Fruit fly (Drosophila melanogaster): ENCODE results near the gene CG7071.

CG7071 gene

DNA sequence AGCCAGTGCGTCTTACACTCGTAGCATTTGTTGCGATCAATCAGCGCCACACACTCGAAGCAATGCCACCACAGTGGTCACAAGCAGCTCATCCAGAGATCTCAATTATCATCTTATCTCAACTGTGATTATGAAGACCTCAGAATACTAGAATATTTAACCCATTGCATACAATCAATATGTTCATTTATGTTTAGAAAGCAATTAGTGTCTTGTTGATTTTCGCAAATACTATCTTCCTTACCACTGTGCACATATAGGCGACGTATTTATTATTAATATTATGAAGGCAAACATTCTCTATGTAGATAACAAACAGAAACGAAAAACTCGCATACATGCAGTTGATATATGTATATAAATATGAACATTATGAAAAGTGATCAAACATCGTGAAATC lies 3.6 kb upstream of the CG7071 start:
- TF ChIP-seq noc (tag; optimal IDR thresholded peaks at IDR 0.05): peak; percentile 73

- TF ChIP-seq noc (tag; optimal IDR thresholded peaks at IDR 0.05): no peak
Measured at dm6 chr3R:22365660-22366195, 3.3 kb downstream of the CG7071 start, which contains the start of gene CG5382. Gene CG5382 (minus strand): TSS chr3R:22365983.

- TF ChIP-seq noc (tag; optimal IDR thresholded peaks at IDR 0.05): no peak
Measured at dm6 chr3R:22367126-22368076, 5.0 kb downstream of the CG7071 start, which contains the start of the genes Polr3F and PyK. Gene Polr3F (minus strand): TSS chr3R:22367373. Gene PyK (plus strand): TSS chr3R:22367536.

DNA sequence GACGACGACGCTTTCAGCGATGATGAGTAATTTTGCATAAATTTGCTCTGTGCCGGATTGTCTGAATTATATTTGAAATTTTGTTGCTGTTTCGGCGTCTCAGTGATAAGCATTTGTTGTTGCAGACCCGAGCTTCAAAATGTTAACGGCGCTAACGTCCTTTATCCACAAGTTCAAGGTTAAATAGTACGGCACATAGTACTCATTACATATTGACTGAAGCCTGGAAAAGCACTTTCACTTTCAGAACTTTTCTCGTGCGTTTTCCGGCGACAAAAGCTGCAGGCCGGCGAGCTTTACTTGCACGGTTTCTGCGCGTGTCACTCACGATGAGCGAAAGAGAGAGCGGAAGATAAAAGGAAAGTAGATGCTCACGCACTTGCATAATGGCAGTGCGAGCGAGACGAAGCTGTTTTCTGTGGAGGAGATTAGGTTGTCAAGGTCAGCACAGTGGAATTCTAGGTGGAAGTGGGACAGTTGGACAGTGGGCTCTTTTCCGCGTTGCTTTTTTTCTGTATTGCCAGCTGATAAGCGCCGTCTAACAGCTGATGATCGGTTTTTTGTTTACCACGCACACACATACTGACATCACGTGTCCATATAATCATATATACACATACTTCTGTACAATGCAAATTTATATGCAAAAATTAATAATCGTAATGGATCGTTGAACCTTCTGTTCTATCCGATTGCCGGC lies 5.8 kb downstream of the CG7071 start:
- peak; percentile 19 for TF ChIP-seq noc (tag; optimal IDR thresholded peaks at IDR 0.05)

dm6 chr3R:22368777-22369214 lies 6.4 kb downstream of the CG7071 start:
- no peak for TF ChIP-seq noc (tag; optimal IDR thresholded peaks at IDR 0.05)

- TF ChIP-seq noc (tag; optimal IDR thresholded peaks at IDR 0.05): no peak
Measured at dm6 chr3R:22372535-22372934, 10.1 kb downstream of the CG7071 start, which contains the start of gene CG7069. Gene CG7069 (plus strand): TSS chr3R:22372835.

DNA sequence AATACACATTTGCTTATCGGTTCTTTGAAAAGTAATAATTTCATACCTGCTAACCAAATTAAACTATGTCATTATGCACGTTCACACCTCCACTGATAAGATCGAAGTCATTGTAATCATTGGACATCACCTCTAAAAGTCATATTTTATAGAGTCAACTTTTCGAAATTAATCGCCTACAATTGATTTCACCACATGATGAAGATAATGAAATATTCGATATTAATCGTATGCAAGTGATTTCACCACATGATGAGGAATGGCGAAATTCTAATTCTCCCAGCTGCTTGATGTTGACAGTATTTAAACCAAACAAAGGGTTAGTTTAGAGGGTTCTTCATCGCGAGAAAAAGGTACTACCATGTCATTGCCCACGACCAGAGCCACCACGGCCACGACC lies 13.3 kb downstream of the CG7071 start, which contains the start of gene CG18596:
TSS of gene CG18596 (plus strand) at position 250 of the 400 bp plus-strand sequence.
- no peak for TF ChIP-seq noc (tag; optimal IDR thresholded peaks at IDR 0.05)

DNA sequence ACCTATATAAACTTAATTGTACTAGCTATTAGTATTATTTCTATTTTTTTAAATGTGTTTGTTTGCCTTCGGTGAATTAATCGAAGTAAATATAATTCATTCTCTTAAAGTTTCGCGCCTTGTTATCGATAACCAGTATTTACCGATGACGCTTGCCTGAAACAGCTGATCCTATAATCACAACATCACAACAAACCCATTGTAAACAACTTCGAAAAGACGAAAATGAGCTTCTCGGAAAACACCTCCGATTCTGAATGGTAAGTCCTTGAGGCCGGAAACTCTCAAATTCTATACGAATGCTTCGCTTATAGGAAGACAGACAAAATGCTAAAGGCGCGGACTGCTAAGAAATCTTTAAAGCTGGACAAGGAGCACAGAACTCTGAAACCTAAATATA lies 17.5 kb downstream of the CG7071 start, which contains the start of gene CG34149:
TSS of gene CG34149 (plus strand) at position 187 of the 400 bp plus-strand sequence.
- no peak for TF ChIP-seq noc (tag; optimal IDR thresholded peaks at IDR 0.05)

- no peak for TF ChIP-seq noc (tag; optimal IDR thresholded peaks at IDR 0.05)
Measured at dm6 chr3R:22381077-22381476, 18.7 kb downstream of the CG7071 start, which contains the start of gene CG43342. Gene CG43342 (plus strand): TSS chr3R:22381340.

- TF ChIP-seq noc (tag; optimal IDR thresholded peaks at IDR 0.05): no peak
Measured at dm6 chr3R:22381735-22382134, 19.3 kb downstream of the CG7071 start, which contains the start of gene Gpdh3. Gene Gpdh3 (plus strand): TSS chr3R:22382035.

- TF ChIP-seq noc (tag; optimal IDR thresholded peaks at IDR 0.05): no peak
Measured at dm6 chr3R:22389614-22390013, 27.2 kb downstream of the CG7071 start, which contains the start of the genes CAH8 and CG7059. Gene CAH8 (minus strand): TSS chr3R:22389714. Gene CG7059 (plus strand): TSS chr3R:22389780.

- no peak for TF ChIP-seq noc (tag; optimal IDR thresholded peaks at IDR 0.05)
Measured at dm6 chr3R:22390109-22390508, 27.7 kb downstream of the CG7071 start.

dm6 chr3R:22394004-22394403 lies 31.6 kb downstream of the CG7071 start, which contains the start of gene CG13857:
Gene CG13857 (minus strand): TSS chr3R:22394104.
- TF ChIP-seq noc (tag; optimal IDR thresholded peaks at IDR 0.05): no peak

DNA sequence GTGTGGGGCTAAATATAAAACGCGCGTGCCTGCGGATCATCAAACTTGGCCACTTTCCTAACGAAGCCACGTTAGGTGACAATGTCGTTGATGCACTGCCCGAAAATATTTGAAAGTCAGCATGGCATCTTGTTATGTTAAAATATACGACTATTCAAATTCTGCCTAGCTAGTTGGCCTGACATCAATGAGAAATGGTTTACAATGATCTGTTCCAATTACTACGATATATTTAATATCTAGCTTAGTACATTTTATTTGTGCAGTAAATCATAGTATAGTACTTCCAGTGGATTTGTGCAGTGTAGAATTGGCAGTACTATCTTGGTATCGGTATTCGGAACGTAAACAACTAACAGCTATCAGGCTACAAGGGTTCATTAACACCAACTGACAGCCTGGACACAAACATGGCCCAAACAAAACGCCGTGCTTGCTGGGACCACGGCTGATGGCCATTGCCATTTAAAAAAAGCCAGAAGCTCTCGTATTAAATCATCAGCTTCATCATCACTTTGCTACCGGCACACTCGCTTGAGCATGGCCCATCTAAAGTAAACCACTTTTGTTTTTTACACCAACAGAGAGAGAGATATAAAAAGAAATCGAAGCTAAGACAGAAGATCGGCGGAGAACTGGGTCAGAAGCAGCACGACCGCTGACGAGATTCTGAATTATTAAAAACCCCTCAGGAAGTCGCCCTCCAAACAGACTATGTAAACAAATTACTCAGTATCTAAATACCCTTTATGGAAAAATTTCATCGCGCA lies 33.2 kb downstream of the CG7071 start:
- TF ChIP-seq noc (tag; optimal IDR thresholded peaks at IDR 0.05): no peak

dm6 chr3R:22396238-22396772 lies 33.9 kb downstream of the CG7071 start:
- TF ChIP-seq noc (tag; optimal IDR thresholded peaks at IDR 0.05): peak; percentile 3
